Fruit fly (Drosophila melanogaster) whole organism, embryonic: ENCODE measurements around the gene Ire1.

Experiments used
- Asciz ChIP-seq: fragments of 200-800 bp; sonication (Bioruptor generic); optimal IDR thresholded peaks from 2 replicates; lab custom pipeline; 2017; ENCODE audit warnings: missing biosample characterization, mild to moderate bottlenecking, missing genetic modification characterization, missing genetic modification reagents
- Atf6 ChIP-seq: fragments of 200-800 bp; sonication (Bioruptor generic); IDR thresholded peaks from 2 replicates; pipeline ENCODE4 v1.3.6; 2022; ENCODE audit warnings: missing biosample characterization, missing genetic modification characterization
- B-H1 ChIP-seq: fragments of 200-800 bp; sonication (Bioruptor generic); IDR thresholded peaks from 3 replicates; pipeline ENCODE4 v1.3.6; 2022; ENCODE audit warnings: missing biosample characterization, missing genetic modification characterization
- CG12071 ChIP-seq: fragments of 200-800 bp; sonication (Bioruptor generic); optimal IDR thresholded peaks from 3 replicates; lab custom pipeline; 2018; ENCODE audit warnings: missing biosample characterization, mild to moderate bottlenecking, missing genetic modification characterization
- CG12104 ChIP-seq: fragments of 200-800 bp; sonication (Bioruptor generic); optimal IDR thresholded peaks from 3 replicates; lab custom pipeline; 2016; ENCODE audit warnings: missing biosample characterization, missing genetic modification characterization
- CG12155 ChIP-seq: fragments of 200-800 bp; sonication (Bioruptor generic); optimal IDR thresholded peaks from 3 replicates; lab custom pipeline; 2016; ENCODE audit warnings: missing biosample characterization, missing genetic modification characterization
- CG12299 ChIP-seq: fragments of 200-800 bp; sonication (Bioruptor generic); optimal IDR thresholded peaks from 2 replicates; lab custom pipeline; 2018; ENCODE audit warnings: missing biosample characterization, mild to moderate bottlenecking, missing genetic modification characterization
- CG1233 ChIP-seq: fragments of 200-800 bp; sonication (Bioruptor generic); optimal IDR thresholded peaks from 4 replicates; lab custom pipeline; 2018; ENCODE audit warnings: missing biosample characterization, mild to moderate bottlenecking, missing genetic modification characterization
- CG12744 ChIP-seq: fragments of 200-800 bp; sonication (Bioruptor generic); optimal IDR thresholded peaks from 2 replicates; lab custom pipeline; 2016; ENCODE audit warnings: missing biosample characterization, missing genetic modification characterization
- CG13624 ChIP-seq: fragments of 200-800 bp; sonication (Bioruptor generic); optimal IDR thresholded peaks from 2 replicates; lab custom pipeline; 2016; ENCODE audit warnings: missing biosample characterization, missing genetic modification characterization
- CG14050 ChIP-seq: fragments of 200-800 bp; sonication (Bioruptor generic); IDR thresholded peaks from 3 replicates; pipeline ENCODE4 v1.3.6; 2022; ENCODE audit warnings: missing biosample characterization, missing genetic modification characterization
- CG15073 ChIP-seq: fragments of 200-800 bp; sonication (Bioruptor generic); optimal IDR thresholded peaks from 2 replicates; lab custom pipeline; 2016; ENCODE audit warnings: missing biosample characterization, missing genetic modification characterization
- CG15601 ChIP-seq: fragments of 200-800 bp; sonication (Bioruptor generic); optimal IDR thresholded peaks from 3 replicates; lab custom pipeline; 2019; ENCODE audit warnings: missing biosample characterization, mild to moderate bottlenecking, missing genetic modification characterization, moderate library complexity
- CG16779 ChIP-seq: fragments of 200-800 bp; sonication (Bioruptor generic); IDR thresholded peaks from 2 replicates; pipeline ENCODE4 v1.3.6; 2022; ENCODE audit warnings: missing biosample characterization, missing genetic modification characterization
- CG2202 ChIP-seq: fragments of 200-800 bp; sonication (Bioruptor generic); optimal IDR thresholded peaks from 2 replicates; lab custom pipeline; 2018; ENCODE audit warnings: missing biosample characterization, mild to moderate bottlenecking, missing genetic modification characterization
- CG32767 ChIP-seq: fragments of 200-800 bp; sonication (Bioruptor generic); IDR thresholded peaks from 2 replicates; pipeline ENCODE4 v1.3.6; 2022; ENCODE audit warnings: missing biosample characterization, missing genetic modification characterization
- CG5245 ChIP-seq: fragments of 200-800 bp; sonication (Bioruptor generic); optimal IDR thresholded peaks from 3 replicates; lab custom pipeline; 2016; ENCODE audit warnings: missing biosample characterization, missing genetic modification characterization
- CG6175 ChIP-seq: fragments of 200-800 bp; sonication (Bioruptor generic); IDR thresholded peaks from 3 replicates; pipeline ENCODE4 v1.3.6; 2022; ENCODE audit warnings: missing biosample characterization, missing genetic modification characterization
- CG6791 ChIP-seq: fragments of 200-800 bp; sonication (Bioruptor generic); IDR thresholded peaks from 3 replicates; pipeline ENCODE4 v1.3.6; 2022; ENCODE audit warnings: missing biosample characterization, missing genetic modification characterization; ENCODE audit not compliant: partially characterized antibody
- CG6854 ChIP-seq: fragments of 200-800 bp; sonication (Bioruptor generic); optimal IDR thresholded peaks from 3 replicates; lab custom pipeline; 2017; ENCODE audit warnings: missing biosample characterization, mild to moderate bottlenecking, missing genetic modification characterization
- CG7987 ChIP-seq: fragments of 200-800 bp; sonication (Bioruptor generic); optimal IDR thresholded peaks from 2 replicates; lab custom pipeline; 2018; ENCODE audit warnings: missing biosample characterization, mild to moderate bottlenecking, missing genetic modification characterization, moderate library complexity
- CG8924 ChIP-seq: fragments of 200-800 bp; optimal IDR thresholded peaks from 3 replicates; lab custom pipeline; 2019; ENCODE audit warnings: missing biosample characterization, mild to moderate bottlenecking, missing genetic modification characterization, moderate library complexity
- D19B ChIP-seq: fragments of 200-800 bp; sonication (Bioruptor generic); optimal IDR thresholded peaks from 2 replicates; lab custom pipeline; 2017; ENCODE audit warnings: missing biosample characterization, mild to moderate bottlenecking, missing genetic modification characterization
- ERR ChIP-seq: fragments of 200-800 bp; sonication (Bioruptor generic); optimal IDR thresholded peaks from 2 replicates; lab custom pipeline; 2016; ENCODE audit warnings: missing biosample characterization, missing genetic modification characterization
- Fer1 ChIP-seq: fragments of 200-800 bp; sonication (Bioruptor generic); optimal IDR thresholded peaks from 2 replicates; lab custom pipeline; 2017; ENCODE audit warnings: missing biosample characterization, mild to moderate bottlenecking, missing genetic modification characterization
- Fer2 ChIP-seq: fragments of 200-800 bp; sonication (Bioruptor generic); optimal IDR thresholded peaks from 2 replicates; lab custom pipeline; 2018; ENCODE audit warnings: missing biosample characterization, mild to moderate bottlenecking, missing genetic modification characterization, moderate library complexity
- Nf-YA ChIP-seq: fragments of 200-800 bp; sonication (Bioruptor generic); IDR thresholded peaks from 2 replicates; pipeline ENCODE4 v1.3.6; 2022; ENCODE audit warnings: missing biosample characterization, missing genetic modification characterization
- Optix ChIP-seq: fragments of 200-800 bp; sonication (Bioruptor generic); IDR thresholded peaks from 3 replicates; pipeline ENCODE4 v1.3.6; 2022; ENCODE audit warnings: missing biosample characterization, missing genetic modification characterization
- Six4 ChIP-seq: fragments of 200-800 bp; sonication (Bioruptor generic); optimal IDR thresholded peaks from 2 replicates; lab custom pipeline; 2016; ENCODE audit warnings: missing biosample characterization, missing genetic modification characterization
- Sry-β ChIP-seq: fragments of 200-800 bp; sonication (Bioruptor generic); optimal IDR thresholded peaks from 2 replicates; lab custom pipeline; 2018; ENCODE audit warnings: missing biosample characterization, mild to moderate bottlenecking, missing genetic modification characterization, moderate library complexity
- TFAM ChIP-seq: fragments of 200-800 bp; sonication (Bioruptor generic); optimal IDR thresholded peaks from 2 replicates; lab custom pipeline; 2017; ENCODE audit warnings: missing biosample characterization, missing genetic modification characterization, inconsistent platforms
- Vsx1 ChIP-seq: fragments of 200-800 bp; sonication (Bioruptor generic); optimal IDR thresholded peaks from 2 replicates; lab custom pipeline; 2017; ENCODE audit warnings: missing biosample characterization, mild to moderate bottlenecking, missing genetic modification characterization, missing genetic modification reagents
- ac ChIP-seq: fragments of 200-800 bp; sonication (Bioruptor generic); optimal IDR thresholded peaks from 3 replicates; lab custom pipeline; 2017; ENCODE audit warnings: missing biosample characterization, mild to moderate bottlenecking, missing genetic modification characterization
- al ChIP-seq: fragments of 200-800 bp; sonication (Bioruptor generic); IDR thresholded peaks from 2 replicates; pipeline ENCODE4 v1.3.6; 2022; ENCODE audit warnings: missing biosample characterization, missing genetic modification characterization
- ap ChIP-seq: fragments of 200-800 bp; sonication (Bioruptor generic); IDR thresholded peaks from 2 replicates; pipeline ENCODE4 v1.3.6; 2022; ENCODE audit warnings: missing biosample characterization, missing genetic modification characterization
- ara ChIP-seq: fragments of 200-800 bp; sonication (Bioruptor generic); IDR thresholded peaks from 2 replicates; pipeline ENCODE4 v1.3.6; 2022; ENCODE audit warnings: missing biosample characterization, missing genetic modification characterization
- bigmax ChIP-seq: fragments of 200-800 bp; sonication (Bioruptor generic); optimal IDR thresholded peaks from 2 replicates; lab custom pipeline; 2018; ENCODE audit warnings: missing biosample characterization, mild to moderate bottlenecking, missing genetic modification characterization
- br ChIP-seq: fragments of >200 bp; optimal IDR thresholded peaks from 2 replicates; lab custom pipeline; 2017
- bsh ChIP-seq, 2 experiments: fragments of 200-800 bp; sonication (Bioruptor generic); optimal IDR thresholded peaks; 2 replicates each; lab custom pipeline; 2017 to 2018; ENCODE audit warnings: mild to moderate bottlenecking in 2 of 2, missing biosample characterization in 2 of 2, missing genetic modification characterization in 2 of 2, moderate library complexity in 1 of 2
- cg ChIP-seq: fragments of 200-800 bp; sonication (Bioruptor generic); optimal IDR thresholded peaks from 3 replicates; lab custom pipeline; 2019; ENCODE audit warnings: missing biosample characterization, mild to moderate bottlenecking, missing genetic modification characterization, moderate library complexity
- cwo ChIP-seq: fragments of 200-800 bp; sonication (Bioruptor generic); optimal IDR thresholded peaks from 3 replicates; lab custom pipeline; 2017; ENCODE audit warnings: missing biosample characterization, missing genetic modification characterization, mild to moderate bottlenecking, moderate library complexity, missing genetic modification reagents
- exex ChIP-seq: fragments of 200-800 bp; sonication (Bioruptor generic); optimal IDR thresholded peaks from 4 replicates; lab custom pipeline; 2018; ENCODE audit warnings: missing biosample characterization, mild to moderate bottlenecking, missing genetic modification characterization, moderate library complexity
- eyg ChIP-seq: fragments of 200-800 bp; sonication (Bioruptor generic); optimal IDR thresholded peaks from 3 replicates; lab custom pipeline; 2016; ENCODE audit warnings: missing biosample characterization, missing genetic modification characterization
- fd96Cb ChIP-seq: fragments of 200-800 bp; sonication (Bioruptor generic); optimal IDR thresholded peaks from 2 replicates; lab custom pipeline; 2018; ENCODE audit warnings: missing biosample characterization, mild to moderate bottlenecking, missing genetic modification characterization, moderate library complexity
- jigr1 ChIP-seq: fragments of 200-800 bp; sonication (Bioruptor generic); IDR thresholded peaks from 3 replicates; pipeline ENCODE4 v1.3.6; 2022; ENCODE audit warnings: missing biosample characterization, missing genetic modification characterization
- shn ChIP-seq: fragments of 200-800 bp; sonication (Bioruptor generic); optimal IDR thresholded peaks from 3 replicates; lab custom pipeline; 2016; ENCODE audit warnings: missing biosample characterization, missing genetic modification characterization
- slou ChIP-seq: fragments of 200-800 bp; sonication (Bioruptor generic); optimal IDR thresholded peaks from 3 replicates; lab custom pipeline; 2016; ENCODE audit warnings: missing biosample characterization, missing genetic modification characterization
- ssp ChIP-seq: fragments of 200-800 bp; sonication (Bioruptor generic); IDR thresholded peaks from 2 replicates; pipeline ENCODE4 v1.3.6; 2022; ENCODE audit warnings: missing biosample characterization, missing genetic modification characterization
- trh ChIP-seq: fragments of 200-800 bp; sonication (Bioruptor generic); optimal IDR thresholded peaks from 2 replicates; lab custom pipeline; 2016; ENCODE audit warnings: missing biosample characterization, missing genetic modification characterization
- vvl ChIP-seq: fragments of 200-800 bp; sonication (Bioruptor generic); IDR thresholded peaks from 2 replicates; pipeline ENCODE4 v1.3.6; 2022; ENCODE audit warnings: missing biosample characterization, missing genetic modification characterization
- wdn ChIP-seq: fragments of 200-800 bp; sonication (Bioruptor generic); IDR thresholded peaks from 2 replicates; pipeline ENCODE4 v1.3.6; 2022; ENCODE audit warnings: missing biosample characterization, missing genetic modification characterization
- yki ChIP-seq: fragments of >200 bp; optimal IDR thresholded peaks from 3 replicates; lab custom pipeline; 2018

The Ire1 gene

DNA sequence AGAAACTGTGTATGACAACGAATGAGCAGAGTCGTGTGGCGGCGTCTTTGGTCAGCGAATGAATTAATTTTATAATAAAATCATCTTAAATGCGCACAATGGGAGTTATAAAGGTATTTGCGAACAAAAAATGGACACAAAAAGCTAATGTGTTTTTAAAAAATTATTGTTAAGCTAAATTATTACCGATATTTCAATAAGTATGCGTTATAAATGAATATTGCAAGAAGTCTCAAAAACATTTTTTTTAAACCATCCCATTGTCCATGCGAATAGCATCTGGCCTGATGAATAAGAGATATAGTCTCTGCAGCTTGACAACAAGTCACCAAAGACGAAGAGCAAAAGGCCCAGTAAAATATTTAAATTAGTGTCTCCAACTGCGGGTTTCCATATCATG is 30.1 kb downstream of the Ire1 start (continued):
- TF ChIP-seq ara (peak; percentile 72), CG1233 (GFP tag; lab: Kevin White, UChicago) (no peak), CG14050 (peak; percentile 42; the same call in 2 of the 3 replicates), Optix (GFP tag; lab: Robert Waterston, UW) (no peak), CG6791 (no peak), CG6175 (GFP tag; lab: Robert Waterston, UW) (0 out of 3 replicates have a peak, but pooled peaks have one; percentile 22), CG12299 (tag; lab: Kevin White, UChicago) (peak; percentile 41), TFAM (GFP tag; lab: Kevin White, UChicago) (no peak), eyg (peak; percentile 15), Fer1 (GFP tag; lab: Kevin White, UChicago) (peak; percentile 68), ac (GFP tag; lab: Kevin White, UChicago) (no peak), bigmax (no peak), fd96Cb (tag; lab: Kevin White, UChicago) (peak; percentile 61), al (GFP tag; lab: Robert Waterston, UW) (peak; percentile 64), B-H1 (GFP tag; lab: Robert Waterston, UW) (peak; percentile 53), CG12744 (no peak), bsh (GFP tag; optimal IDR thresholded peaks at IDR 0.05; lab: Kevin White, UChicago) (peak in 1 of 2 experiments; percentile 60), Atf6 (GFP tag; lab: Robert Waterston, UW) (peak; percentile 59; the same call in 1 of the 2 replicates), CG12071 (GFP tag; lab: Kevin White, UChicago) (peak; percentile 61), CG16779 (no peak), jigr1 (GFP tag; lab: Robert Waterston, UW) (no peak), Nf-YA (GFP tag; lab: Robert Waterston, UW) (no peak), cwo (peak; percentile 65), shn (GFP tag; lab: Kevin White, UChicago) (no peak), slou (GFP tag; lab: Kevin White, UChicago) (peak; percentile 6), wdn (GFP tag; lab: Robert Waterston, UW) (peak; percentile 57; the same call in 1 of the 2 replicates), ERR (no peak), CG2202 (tag; lab: Kevin White, UChicago) (no peak), trh (no peak), CG15601 (no peak), br (lab: Kevin White, UChicago) (no peak), vvl (peak; percentile 83), CG5245 (GFP tag; lab: Kevin White, UChicago) (peak; percentile 1), yki (lab: Kevin White, UChicago) (no peak), cg (GFP tag; lab: Kevin White, UChicago) (no peak), CG13624 (GFP tag; lab: Kevin White, UChicago) (peak; percentile 12), CG6854 (GFP tag; lab: Kevin White, UChicago) (peak; percentile 44), CG8924 (tag; lab: Kevin White, UChicago) (peak; percentile 64), Vsx1 (GFP tag; lab: Kevin White, UChicago) (peak; percentile 69), CG12104 (no peak), CG32767 (GFP tag; lab: Robert Waterston, UW) (peak; percentile 44; the same call in 1 of the 2 replicates), Sry-β (GFP tag; lab: Kevin White, UChicago) (no peak), CG15073 (no peak), Asciz (GFP tag; lab: Kevin White, UChicago) (peak; percentile 72), CG12155 (GFP tag; lab: Kevin White, UChicago) (peak; percentile 8), exex (tag; lab: Kevin White, UChicago) (no peak), CG7987 (GFP tag; lab: Kevin White, UChicago) (no peak), Six4 (GFP tag; lab: Kevin White, UChicago) (peak; percentile 1), Fer2 (tag; lab: Kevin White, UChicago) (peak; percentile 26), ap (GFP tag; lab: Robert Waterston, UW) (peak; percentile 73; the same call in 1 of the 2 replicates), ssp (GFP tag; lab: Robert Waterston, UW) (0 out of 2 replicates have a peak, but pooled peaks have one; percentile 42), D19B (GFP tag; lab: Kevin White, UChicago) (peak; percentile 2)
